Worm (Caenorhabditis elegans): ENCODE results near the gene C08F8.3.
"Not testable (repeated sequence)": the region's sequence is repeated elsewhere in the genome, so short reads cannot be mapped to it uniquely, and the experiment has no call there.

C08F8.3 gene

DNA sequence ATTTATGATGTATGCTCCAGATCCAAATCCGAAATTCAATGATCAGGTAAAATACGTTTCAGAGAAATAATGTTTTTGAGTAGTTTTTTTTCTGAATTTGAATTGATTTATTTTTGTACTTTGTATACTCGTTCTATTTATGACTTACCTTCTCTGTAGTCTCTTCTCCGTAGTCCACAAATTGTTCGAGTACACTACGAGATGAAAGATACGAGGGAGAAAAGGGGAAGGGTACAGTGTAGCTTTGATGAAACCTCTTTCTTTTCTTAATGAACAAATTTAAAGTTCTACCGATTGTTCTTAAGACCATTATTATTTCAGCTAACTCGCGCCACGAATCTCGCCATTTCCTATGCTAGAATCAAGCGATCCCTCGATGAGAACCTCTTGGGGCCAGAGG is 25.2 kb downstream of the C08F8.3 start:
- TF ChIP-seq crh-2 (tag; optimal IDR thresholded peaks at IDR 0.05) (peak; percentile 6), blmp-1 (tag; optimal IDR thresholded peaks at IDR 0.05; ENCODE audit: insufficient read depth) (no peak), fos-1 (tag; optimal IDR thresholded peaks at IDR 0.05) (peak; percentile 0)

DNA sequence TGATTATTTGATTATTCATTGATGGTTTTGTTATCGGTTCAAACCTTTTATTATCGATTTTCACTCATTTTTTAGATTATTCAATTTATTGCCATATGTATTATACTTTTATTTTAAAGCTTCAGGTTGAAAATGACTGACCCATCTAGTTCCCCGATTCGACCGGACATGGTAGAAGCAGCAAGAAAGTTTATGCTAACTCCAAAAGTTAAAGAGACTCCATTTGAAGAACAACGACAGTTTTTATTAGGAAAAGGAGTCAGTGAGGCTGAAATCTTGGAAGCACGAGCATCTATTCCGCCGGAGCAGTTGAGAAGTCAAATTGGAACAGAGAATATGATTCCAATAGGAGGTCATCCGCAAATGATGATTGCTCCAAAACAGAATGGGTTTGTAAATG is 28.2 kb downstream of the C08F8.3 start, which contains the start of gene prx-14:
Gene prx-14, plus strand, starts transcription at position 120 of the 400 bp plus-strand sequence.
- TF ChIP-seq lin-11 (tag; optimal IDR thresholded peaks at IDR 0.05) (no peak), gmeb-1 (tag; optimal IDR thresholded peaks at IDR 0.05) (no peak), fos-1 (tag; optimal IDR thresholded peaks at IDR 0.05) (peak; percentile 30), sma-3 (GFP tag; optimal IDR thresholded peaks at IDR 0.05) (no peak), egl-27 (tag; optimal IDR thresholded peaks at IDR 0.05) (no peak), lin-13 (GFP tag; optimal IDR thresholded peaks at IDR 0.05) (no peak)

DNA sequence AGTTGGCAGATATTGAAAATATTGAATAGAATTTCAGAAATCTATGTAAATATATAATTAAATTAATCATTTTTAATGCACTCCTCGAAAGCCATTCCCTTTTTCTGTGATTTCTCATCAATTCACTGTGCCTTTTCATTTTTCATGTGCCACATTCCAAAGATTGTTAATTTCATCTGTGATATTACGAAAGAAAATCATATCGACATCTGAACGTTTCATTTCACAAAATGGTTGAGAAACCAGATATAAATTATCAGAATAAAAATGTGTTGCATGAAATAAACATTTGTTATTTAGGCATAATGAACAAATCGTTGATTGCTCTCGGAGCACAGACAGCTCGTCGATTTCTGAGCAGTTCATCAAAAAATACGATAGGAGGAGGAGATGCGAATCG is 29.1 kb downstream of the C08F8.3 start, which contains the start of gene nuaf-3:
Gene nuaf-3, plus strand, starts transcription at position 301 of the 400 bp plus-strand sequence.
- no peak for TF ChIP-seq nhr-77 (tag; optimal IDR thresholded peaks at IDR 0.05)
- TF ChIP-seq unc-55 (GFP tag; optimal IDR thresholded peaks at IDR 0.05), result no peak
- TF ChIP-seq nhr-25 (tag; optimal IDR thresholded peaks at IDR 0.05), result no peak
- TF ChIP-seq ztf-1 (GFP tag; conservative IDR thresholded peaks at IDR 0.05), result no peak
- TF ChIP-seq nhr-11 (tag; optimal IDR thresholded peaks at IDR 0.05), result no peak
- no peak for TF ChIP-seq dmd-4 (tag; optimal IDR thresholded peaks at IDR 0.05)
- TF ChIP-seq alr-1 (tag; optimal IDR thresholded peaks at IDR 0.05), result no peak
- no peak for TF ChIP-seq nhr-12 (tag; optimal IDR thresholded peaks at IDR 0.05)
- no peak for TF ChIP-seq unc-39 (tag; optimal IDR thresholded peaks at IDR 0.05)
- TF ChIP-seq zag-1 (tag; optimal IDR thresholded peaks at IDR 0.05), result no peak
- no peak for TF ChIP-seq peb-1 (tag; optimal IDR thresholded peaks at IDR 0.05)
- TF ChIP-seq lsy-2 (tag; optimal IDR thresholded peaks at IDR 0.05), result no peak

DNA sequence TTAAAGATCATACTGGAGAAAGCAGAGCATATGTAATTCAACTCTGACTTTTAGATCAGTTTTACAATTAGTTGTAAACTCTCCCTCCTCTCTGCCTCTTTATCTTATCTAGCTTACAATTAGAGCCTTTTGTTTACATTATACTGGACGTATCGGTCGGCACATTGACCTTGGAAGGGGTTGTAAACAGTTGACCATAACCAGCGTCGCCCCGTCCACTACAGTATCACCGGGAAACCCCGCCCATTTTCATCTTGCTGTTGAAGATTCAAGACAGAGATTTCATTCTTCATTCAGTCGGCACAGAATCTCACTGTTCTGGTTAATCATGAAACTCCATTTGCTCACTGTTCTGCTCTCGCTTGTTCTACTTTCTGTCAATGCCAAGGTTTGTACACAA is 31.9 kb downstream of the C08F8.3 start, which contains the start of gene sdz-27:
Gene sdz-27, plus strand, starts transcription at position 301 of the 400 bp plus-strand sequence.
- TF ChIP-seq lin-13 (GFP tag; optimal IDR thresholded peaks at IDR 0.05), result no peak
- TF ChIP-seq mab-5 (tag; optimal IDR thresholded peaks at IDR 0.05), result no peak
- no peak for TF ChIP-seq snpc-4 (tag; optimal IDR thresholded peaks at IDR 0.05)
- no peak for TF ChIP-seq fos-1 (tag; optimal IDR thresholded peaks at IDR 0.05)
- TF ChIP-seq alr-1 (tag; optimal IDR thresholded peaks at IDR 0.05), result no peak
- no peak for TF ChIP-seq mbf-1 (tag; optimal IDR thresholded peaks at IDR 0.05)
- TF ChIP-seq aly-2 (tag; optimal IDR thresholded peaks at IDR 0.05), result no peak
- no peak for TF ChIP-seq dmd-4 (tag; optimal IDR thresholded peaks at IDR 0.05)

DNA sequence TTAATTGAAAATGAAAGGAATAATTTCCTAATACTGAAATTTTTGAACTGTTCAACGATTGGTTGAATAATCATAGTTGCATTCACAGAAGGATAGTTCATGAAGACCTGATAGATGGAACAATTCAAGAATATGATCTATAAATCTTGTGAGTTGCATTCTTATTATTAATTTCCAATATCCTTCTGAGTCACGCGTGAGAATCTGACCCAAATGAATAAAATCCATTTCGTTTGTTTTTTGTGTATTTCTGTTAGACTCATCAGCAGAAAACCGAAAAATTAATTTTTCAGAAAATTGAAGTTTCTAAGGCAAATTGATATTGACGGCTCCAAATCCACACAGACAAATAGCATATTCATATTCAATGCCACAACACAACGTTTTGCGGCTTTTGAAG is 34.6 kb downstream of the C08F8.3 start, which contains the start of gene fbxb-79:
Gene fbxb-79, minus strand, starts transcription at position 101 of the 400 bp plus-strand sequence.
- TF ChIP-seq nhr-12 (tag; optimal IDR thresholded peaks at IDR 0.05) (no peak), lin-39 (tag; optimal IDR thresholded peaks at IDR 0.05) (no peak), sma-3 (GFP tag; optimal IDR thresholded peaks at IDR 0.05) (no peak), peb-1 (tag; optimal IDR thresholded peaks at IDR 0.05) (no peak), sma-9 (GFP tag; optimal IDR thresholded peaks at IDR 0.05) (no peak), sma-9 (tag; optimal IDR thresholded peaks at IDR 0.05) (no peak), nhr-6 (tag; optimal IDR thresholded peaks at IDR 0.05) (no peak), ZK546.5 (tag; optimal IDR thresholded peaks at IDR 0.05) (no peak), elt-3 (tag; optimal IDR thresholded peaks at IDR 0.05) (no peak), ceh-16 (tag; optimal IDR thresholded peaks at IDR 0.05) (no peak)

DNA sequence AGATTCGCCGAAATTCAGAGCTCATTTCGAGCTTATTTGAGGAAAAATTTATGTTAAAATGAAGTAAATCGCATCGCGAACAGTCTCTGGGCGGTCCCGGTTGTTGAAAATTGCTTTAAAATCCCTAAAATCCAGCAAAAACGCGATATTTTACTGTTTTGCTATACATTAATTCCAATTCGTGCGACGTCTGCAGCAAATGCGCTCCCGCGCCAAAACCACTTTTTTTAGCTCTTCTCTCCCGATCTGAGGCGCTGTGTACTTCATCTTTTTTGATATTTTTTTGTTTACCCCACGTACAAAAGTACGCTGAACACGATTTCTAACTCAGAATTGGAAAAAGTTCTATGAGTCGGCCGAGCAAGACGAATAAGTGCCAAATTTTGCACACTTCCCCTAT is 44.1 kb downstream of the C08F8.3 start, which contains the start of gene R07H5.16:
Gene R07H5.16, plus strand, starts transcription at position 348 of the 400 bp plus-strand sequence.
- TF ChIP-seq ztf-1 (GFP tag; conservative IDR thresholded peaks at IDR 0.05); mab-5 (tag; optimal IDR thresholded peaks at IDR 0.05); zag-1 (tag; optimal IDR thresholded peaks at IDR 0.05): not testable (repeated sequence)

DNA sequence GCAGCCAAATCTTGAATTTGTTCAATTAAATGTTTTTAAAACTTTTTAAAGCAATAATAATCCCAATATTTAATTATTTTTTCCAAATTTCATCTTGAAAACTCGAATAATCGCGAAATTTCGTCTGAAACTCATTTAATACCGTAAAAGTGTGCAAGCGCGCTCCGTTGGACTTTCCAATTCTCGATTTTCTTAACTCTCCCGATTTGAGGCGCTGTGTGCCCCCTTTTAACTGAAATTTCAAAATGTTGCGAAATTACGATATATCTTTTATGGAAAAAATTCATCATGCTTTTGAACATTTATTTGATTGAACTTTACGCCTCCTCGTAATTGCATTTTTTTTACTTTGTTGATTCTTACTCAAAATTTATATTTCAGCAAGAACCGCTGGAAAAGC is 47.5 kb downstream of the C08F8.3 start, which contains the start of gene R07H5.11:
Gene R07H5.11, plus strand, starts transcription at position 380 of the 400 bp plus-strand sequence.
- TF ChIP-seq blmp-1 (tag; optimal IDR thresholded peaks at IDR 0.05; ENCODE audit: insufficient read depth); F13H6.1 (tag; optimal IDR thresholded peaks at IDR 0.05); elt-1 (tag; optimal IDR thresholded peaks at IDR 0.05): not testable (repeated sequence)

Measured in whole organism, L2 larva.